Worm (Caenorhabditis elegans): Measurements from ENCODE around the gene T02C1.1.

Gene T02C1.1

DNA sequence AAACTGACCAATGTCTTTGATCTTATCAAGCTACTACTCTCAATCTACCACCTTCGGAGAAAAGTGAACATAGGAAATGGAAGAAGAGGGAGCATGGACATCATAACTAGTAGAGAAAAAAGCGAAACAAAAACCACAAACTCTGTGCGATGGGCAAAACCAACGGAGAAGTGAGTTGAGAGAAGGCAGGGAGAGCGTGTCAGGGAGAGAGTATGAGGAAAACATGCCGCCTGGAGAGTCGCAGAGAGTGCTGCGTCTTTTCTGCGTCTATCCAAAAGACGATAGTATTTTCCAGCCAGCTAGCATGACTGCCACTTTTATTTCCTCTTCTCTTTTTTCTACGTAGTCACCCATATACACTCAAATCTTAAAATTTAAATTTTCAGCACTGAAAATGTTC lies 7.3 kb upstream of the T02C1.1 start, which contains the start of gene saeg-2:
Gene saeg-2, plus strand, starts transcription at position 381 of the 400 bp plus-strand sequence.
- TF ChIP-seq gmeb-1 (tag; optimal IDR thresholded peaks at IDR 0.05), result peak; percentile 39
- TF ChIP-seq fos-1 (tag; optimal IDR thresholded peaks at IDR 0.05), result peak; percentile 64
- TF ChIP-seq crh-2 (tag; optimal IDR thresholded peaks at IDR 0.05), result no peak
- peak; percentile 58 for TF ChIP-seq F13H6.1 (tag; optimal IDR thresholded peaks at IDR 0.05)
- TF ChIP-seq sma-9 (GFP tag; optimal IDR thresholded peaks at IDR 0.05), result peak; percentile 35
- TF ChIP-seq sma-9 (tag; optimal IDR thresholded peaks at IDR 0.05), result no peak
- TF ChIP-seq C34F6.9 (tag; optimal IDR thresholded peaks at IDR 0.05), result peak; percentile 54
- peak in 1 of 2 experiments; percentile 28 for TF ChIP-seq mdl-1 (tag; optimal IDR thresholded peaks at IDR 0.05)
- peak; percentile 78 for TF ChIP-seq nhr-129 (tag; optimal IDR thresholded peaks at IDR 0.05)
- TF ChIP-seq nhr-77 (tag; optimal IDR thresholded peaks at IDR 0.05), result no peak
- peak; percentile 17 to 47 for TF ChIP-seq lsy-2 (tag; optimal IDR thresholded peaks at IDR 0.05)
- no peak for TF ChIP-seq blmp-1 (tag; optimal IDR thresholded peaks at IDR 0.05; ENCODE audit: insufficient read depth)
- peak; percentile 72 for TF ChIP-seq unc-55 (GFP tag; optimal IDR thresholded peaks at IDR 0.05)

ce11 chrIII:9242675-9243074 lies 4.7 kb upstream of the T02C1.1 start, which contains the start of gene dat-1:
Gene dat-1, plus strand, starts transcription at chrIII:9242975.
- TF ChIP-seq ceh-82 (tag; optimal IDR thresholded peaks at IDR 0.05), result no peak
- no peak for TF ChIP-seq skn-1 (tag; optimal IDR thresholded peaks at IDR 0.05)
- TF ChIP-seq nhr-237 (tag; optimal IDR thresholded peaks at IDR 0.05), result no peak
- TF ChIP-seq C34F6.9 (tag; optimal IDR thresholded peaks at IDR 0.05), result no peak

DNA sequence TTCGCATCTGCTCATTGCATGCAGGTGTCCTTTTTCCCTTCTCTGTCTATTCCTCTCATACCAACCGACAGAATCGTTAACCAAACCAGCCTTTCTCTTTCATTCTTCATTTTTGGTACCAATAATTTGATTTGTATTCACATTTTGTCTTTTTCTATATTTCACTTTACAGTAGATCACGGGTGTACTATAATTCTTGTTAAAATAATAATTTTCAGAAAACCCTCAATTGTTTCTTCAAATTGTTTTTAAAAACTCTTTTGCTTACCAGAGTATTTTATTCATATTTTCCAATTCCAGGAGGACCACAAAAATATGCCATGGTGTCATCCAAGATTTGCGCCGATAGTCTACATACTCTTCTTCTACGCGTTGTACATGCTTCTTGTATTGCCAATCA lies 3.4 kb downstream of the T02C1.1 start, which contains the start of gene T02C1.2:
Gene T02C1.2, plus strand, starts transcription at position 301 of the 400 bp plus-strand sequence.
- no peak for TF ChIP-seq lin-13 (GFP tag; optimal IDR thresholded peaks at IDR 0.05)
- TF ChIP-seq mdl-1 (tag; optimal IDR thresholded peaks at IDR 0.05), result no peak
- no peak for TF ChIP-seq peb-1 (tag; optimal IDR thresholded peaks at IDR 0.05)
- TF ChIP-seq nhr-12 (tag; optimal IDR thresholded peaks at IDR 0.05), result no peak
- no peak for TF ChIP-seq snpc-4 (tag; optimal IDR thresholded peaks at IDR 0.05)

- TF ChIP-seq nhr-10 (tag; optimal IDR thresholded peaks at IDR 0.05) (no peak), F13H6.1 (tag; optimal IDR thresholded peaks at IDR 0.05) (peak; percentile 19)
Observed at ce11 chrIII:9254988-9255387, 7.7 kb downstream of the T02C1.1 start.

- TF ChIP-seq nhr-21 (tag; optimal IDR thresholded peaks at IDR 0.05), result no peak
- no peak for TF ChIP-seq mbf-1 (tag; optimal IDR thresholded peaks at IDR 0.05)
- TF ChIP-seq gmeb-1 (tag; optimal IDR thresholded peaks at IDR 0.05), result peak; percentile 13
- peak; percentile 7 for TF ChIP-seq F13H6.1 (tag; optimal IDR thresholded peaks at IDR 0.05)
- TF ChIP-seq lin-13 (GFP tag; optimal IDR thresholded peaks at IDR 0.05), result no peak
- TF ChIP-seq sma-9 (GFP tag; optimal IDR thresholded peaks at IDR 0.05), result peak; percentile 75
- TF ChIP-seq sma-9 (tag; optimal IDR thresholded peaks at IDR 0.05), result no peak
- no peak for TF ChIP-seq snpc-4 (tag; optimal IDR thresholded peaks at IDR 0.05)
- TF ChIP-seq fos-1 (tag; optimal IDR thresholded peaks at IDR 0.05), result peak; percentile 83
Observed at ce11 chrIII:9255801-9256200, 8.5 kb downstream of the T02C1.1 start.

DNA sequence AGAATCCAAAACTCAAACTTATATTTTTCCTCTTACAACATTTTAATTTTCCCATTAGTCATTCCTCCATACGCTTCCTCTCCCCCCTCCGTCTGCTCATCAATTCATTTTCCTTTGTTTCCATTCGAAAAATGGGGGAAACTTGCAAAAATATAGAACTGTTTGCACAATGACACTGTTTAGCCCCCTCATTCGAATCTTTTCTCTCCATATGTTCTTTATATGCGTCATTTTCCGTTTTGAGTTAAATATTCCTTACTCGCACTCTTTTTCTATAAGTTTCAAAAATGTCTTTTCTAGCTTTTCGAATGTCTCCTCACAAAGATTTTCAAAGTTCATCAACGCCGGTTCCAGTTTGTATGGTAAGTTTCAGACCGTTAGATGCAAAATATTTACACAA lies 9.6 kb downstream of the T02C1.1 start, which contains the start of gene M01A8.1:
Gene M01A8.1, plus strand, starts transcription at position 301 of the 400 bp plus-strand sequence.
- no peak for TF ChIP-seq aly-2 (tag; optimal IDR thresholded peaks at IDR 0.05)
- no peak for TF ChIP-seq ama-1 (optimal IDR thresholded peaks at IDR 0.05)
- no peak for TF ChIP-seq nhr-6 (tag; optimal IDR thresholded peaks at IDR 0.05)
- no peak for TF ChIP-seq nhr-129 (tag; optimal IDR thresholded peaks at IDR 0.05)
- TF ChIP-seq R02D3.7 (tag; optimal IDR thresholded peaks at IDR 0.05), result no peak
- TF ChIP-seq ceh-82 (tag; optimal IDR thresholded peaks at IDR 0.05), result no peak
- TF ChIP-seq C34F6.9 (tag; optimal IDR thresholded peaks at IDR 0.05), result no peak
- no peak for TF ChIP-seq ceh-16 (tag; optimal IDR thresholded peaks at IDR 0.05)
- TF ChIP-seq skn-1 (tag; optimal IDR thresholded peaks at IDR 0.05), result no peak
- TF ChIP-seq alr-1 (tag; optimal IDR thresholded peaks at IDR 0.05), result no peak
- no peak for TF ChIP-seq mbf-1 (tag; optimal IDR thresholded peaks at IDR 0.05)

ce11 chrIII:9258510-9258909 lies 11.2 kb downstream of the T02C1.1 start:
- TF ChIP-seq lsy-2 (tag; optimal IDR thresholded peaks at IDR 0.05), result no peak
- no peak for TF ChIP-seq sma-3 (GFP tag; optimal IDR thresholded peaks at IDR 0.05)
- TF ChIP-seq Y55F3AM.14 (GFP tag; optimal IDR thresholded peaks at IDR 0.05), result no peak
- TF ChIP-seq zag-1 (tag; optimal IDR thresholded peaks at IDR 0.05), result no peak
- TF ChIP-seq elt-1 (tag; optimal IDR thresholded peaks at IDR 0.05), result no peak
- no peak for TF ChIP-seq unc-55 (GFP tag; optimal IDR thresholded peaks at IDR 0.05)

Measured in whole organism, L2 larva.